Worm (Caenorhabditis elegans) whole organism, mixed stage, embryonic: ENCODE data around the gene Y45F3A.5.
A peak's percentile ranks its signal among the peaks of the same experiment; 100 is the strongest.

Experiments used
- drap-1 ChIP-seq: fragments of 200-800 bp; sonication (Bioruptor generic); optimal IDR thresholded peaks from 3 replicates; lab custom pipeline; 2018; ENCODE audit warnings: mild to moderate bottlenecking, missing genetic modification characterization, missing compliant biosample characterization
- elt-3 ChIP-seq: fragments of 150-350 bp; optimal IDR thresholded peaks from 2 replicates; lab custom pipeline; 2014; ENCODE audit warnings: missing biosample characterization, missing genetic modification characterization
- nhr-2 ChIP-seq: fragments of 150-350 bp; optimal IDR thresholded peaks from 2 replicates; lab custom pipeline; 2014; ENCODE audit warnings: missing biosample characterization, missing genetic modification characterization
- nhr-237 ChIP-seq: fragments of 150-350 bp; optimal IDR thresholded peaks from 2 replicates; lab custom pipeline; 2014; ENCODE audit warnings: missing biosample characterization, missing genetic modification characterization
- nhr-28 ChIP-seq: fragments of 150-350 bp; optimal IDR thresholded peaks from 2 replicates; lab custom pipeline; 2014; ENCODE audit warnings: missing biosample characterization, missing genetic modification characterization
- nhr-76 ChIP-seq: sonication (generic microtip); optimal IDR thresholded peaks from 2 replicates; lab custom pipeline; 2017; ENCODE audit warnings: missing biosample characterization, missing genetic modification characterization
- pha-4 ChIP-seq: fragments of 150-350 bp; optimal IDR thresholded peaks from 2 replicates; lab custom pipeline; 2018; ENCODE audit warnings: missing biosample characterization, missing genetic modification reagents, missing genetic modification characterization
- snpc-4 ChIP-seq: fragments of 150-350 bp; optimal IDR thresholded peaks from 2 replicates; lab custom pipeline; 2014; ENCODE audit warnings: missing biosample characterization, missing genetic modification characterization
- sptf-1 ChIP-seq: sonication (generic microtip); optimal IDR thresholded peaks from 2 replicates; lab custom pipeline; 2017; ENCODE audit warnings: mild to moderate bottlenecking, missing genetic modification characterization, moderate library complexity, missing compliant biosample characterization
- unc-120 ChIP-seq: sonication (generic microtip); optimal IDR thresholded peaks from 2 replicates; lab custom pipeline; 2017; ENCODE audit warnings: missing genetic modification characterization, missing compliant biosample characterization; ENCODE audit not compliant: poor library complexity, severe bottlenecking
- unc-39 ChIP-seq: fragments of 150-350 bp; optimal IDR thresholded peaks from 2 replicates; lab custom pipeline; 2014; ENCODE audit warnings: missing biosample characterization, missing genetic modification characterization
- unc-62 ChIP-seq: fragments of 150-350 bp; optimal IDR thresholded peaks from 2 replicates; lab custom pipeline; 2014; ENCODE audit warnings: missing biosample characterization, missing genetic modification reagents, missing genetic modification characterization
- ztf-11 ChIP-seq: fragments of 150-350 bp; optimal IDR thresholded peaks from 2 replicates; lab custom pipeline; 2014; ENCODE audit warnings: missing biosample characterization, missing genetic modification characterization

DNA sequence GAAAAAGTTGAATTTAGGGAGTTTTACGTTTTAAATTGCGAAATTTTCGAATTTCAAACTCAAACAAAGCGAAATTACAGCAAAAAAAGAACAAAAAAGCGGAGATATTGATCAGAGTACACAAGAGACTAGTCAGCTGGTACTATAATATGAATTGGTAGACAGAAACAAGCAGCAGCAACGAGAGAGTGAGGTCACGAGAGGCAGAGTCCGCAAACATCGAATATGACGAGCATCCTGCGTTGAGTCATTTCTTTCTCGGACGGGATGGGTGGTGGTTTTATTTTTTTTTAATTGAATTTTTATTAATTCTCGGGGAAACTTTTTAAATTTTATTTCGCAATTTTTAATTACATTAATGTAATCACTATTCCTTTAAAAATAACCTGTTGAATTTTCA is 13.6 kb upstream of the Y45F3A.5 start:
- peak; percentile 51 for TF ChIP-seq pha-4
- no peak for TF ChIP-seq unc-39 (tag; lab: Kevin White, UChicago)
- TF ChIP-seq nhr-2 (tag; lab: Kevin White, UChicago): no peak
- no peak for TF ChIP-seq snpc-4 (tag; lab: Kevin White, UChicago)
- no peak for TF ChIP-seq nhr-76 (tag; lab: Kevin White, UChicago)
- no peak for TF ChIP-seq ztf-11
- TF ChIP-seq drap-1 (GFP tag; lab: Kevin White, UChicago): no peak
- peak; percentile 15 for TF ChIP-seq nhr-237 (tag; lab: Kevin White, UChicago)
- TF ChIP-seq elt-3: no peak
- TF ChIP-seq unc-62 (GFP tag; lab: Kevin White, UChicago): no peak
- TF ChIP-seq sptf-1 (tag; lab: Kevin White, UChicago): no peak
- no peak for TF ChIP-seq nhr-28 (tag; lab: Kevin White, UChicago)
- no peak for TF ChIP-seq unc-120 (tag; lab: Kevin White, UChicago)
